Fruit fly (Drosophila melanogaster): Measurements from ENCODE around the gene wam.

Gene wam

dm6 chr3R:23314332-23314731 lies 26.5 kb upstream of the wam start:
- no peak for TF ChIP-seq fru (GFP tag; optimal IDR thresholded peaks at IDR 0.05)
- no peak for TF ChIP-seq dsf (GFP tag; optimal IDR thresholded peaks at IDR 0.05; ENCODE audit: borderline replicate concordance)
- TF ChIP-seq jim (GFP tag; optimal IDR thresholded peaks at IDR 0.05): peak; percentile 27
- TF ChIP-seq br (GFP tag; optimal IDR thresholded peaks at IDR 0.05): no peak
- TF ChIP-seq N (GFP tag; optimal IDR thresholded peaks at IDR 0.05): no peak
- no peak for TF ChIP-seq woc (GFP tag; optimal IDR thresholded peaks at IDR 0.05)
- no peak for TF ChIP-seq tai (GFP tag; optimal IDR thresholded peaks at IDR 0.05)
- peak; percentile 14 for TF ChIP-seq HLH106 (tag; optimal IDR thresholded peaks at IDR 0.05)
- no peak for TF ChIP-seq Mio (GFP tag; optimal IDR thresholded peaks at IDR 0.05)
- TF ChIP-seq dl (GFP tag; optimal IDR thresholded peaks at IDR 0.05; ENCODE audit: insufficient read depth in 1 of 2, partially characterized antibody in 2 of 2): peak; percentile 60 to 67
- TF ChIP-seq Vsx2 (GFP tag; optimal IDR thresholded peaks at IDR 0.05; ENCODE audit: partially characterized antibody): peak; percentile 1
- no peak for TF ChIP-seq foxo (GFP tag; optimal IDR thresholded peaks at IDR 0.05)
- no peak for TF ChIP-seq dmrt93B (GFP tag; optimal IDR thresholded peaks at IDR 0.05)
- peak; percentile 45 for TF ChIP-seq Sp1 (GFP tag; optimal IDR thresholded peaks at IDR 0.05)
- peak; percentile 76 for TF ChIP-seq Dif (GFP tag; optimal IDR thresholded peaks at IDR 0.05; ENCODE audit: partially characterized antibody)
- peak; percentile 24 for TF ChIP-seq psq (GFP tag; optimal IDR thresholded peaks at IDR 0.05)

- no peak for TF ChIP-seq psq (GFP tag; optimal IDR thresholded peaks at IDR 0.05)
- no peak for TF ChIP-seq brk (GFP tag; optimal IDR thresholded peaks at IDR 0.05)
- TF ChIP-seq Sp1 (GFP tag; optimal IDR thresholded peaks at IDR 0.05): no peak
- TF ChIP-seq sv (GFP tag; optimal IDR thresholded peaks at IDR 0.05): no peak
- no peak for TF ChIP-seq Hr83 (GFP tag; optimal IDR thresholded peaks at IDR 0.05; ENCODE audit: poor library complexity, severe bottlenecking)
- no peak for TF ChIP-seq ey (GFP tag; optimal IDR thresholded peaks at IDR 0.05)
- TF ChIP-seq OdsH (GFP tag; optimal IDR thresholded peaks at IDR 0.05): no peak
- no peak for TF ChIP-seq br (GFP tag; optimal IDR thresholded peaks at IDR 0.05)
- no peak for TF ChIP-seq Dif (GFP tag; optimal IDR thresholded peaks at IDR 0.05; ENCODE audit: partially characterized antibody)
- TF ChIP-seq Dfd (GFP tag; optimal IDR thresholded peaks at IDR 0.05): no peak
- TF ChIP-seq CrebA (GFP tag; optimal IDR thresholded peaks at IDR 0.05; ENCODE audit: borderline replicate concordance): no peak
- no peak for TF ChIP-seq dl (GFP tag; optimal IDR thresholded peaks at IDR 0.05; ENCODE audit: insufficient read depth in 1 of 2, partially characterized antibody in 2 of 2)
- no peak for TF ChIP-seq CG9705 (GFP tag; optimal IDR thresholded peaks at IDR 0.05)
- TF ChIP-seq pan (optimal IDR thresholded peaks at IDR 0.05): no peak
- TF ChIP-seq HLH106 (tag; optimal IDR thresholded peaks at IDR 0.05): no peak
- TF ChIP-seq lola (GFP tag; optimal IDR thresholded peaks at IDR 0.05): no peak
Observed at dm6 chr3R:23312796-23313195, 24.9 kb upstream of the wam start.

- TF ChIP-seq Vsx2 (GFP tag; optimal IDR thresholded peaks at IDR 0.05; ENCODE audit: partially characterized antibody) (no peak), Myc (optimal IDR thresholded peaks at IDR 0.05) (no peak)
Observed at dm6 chr3R:23310151-23310550, 22.3 kb upstream of the wam start.

- TF ChIP-seq sage (GFP tag; optimal IDR thresholded peaks at IDR 0.05) (no peak), sv (GFP tag; optimal IDR thresholded peaks at IDR 0.05) (no peak), Hr83 (GFP tag; optimal IDR thresholded peaks at IDR 0.05; ENCODE audit: poor library complexity, severe bottlenecking) (no peak)
Observed at dm6 chr3R:23309690-23310089, 21.8 kb upstream of the wam start.

dm6 chr3R:23306828-23307227 lies 19.0 kb upstream of the wam start:
- TF ChIP-seq br (GFP tag; optimal IDR thresholded peaks at IDR 0.05) (no peak), Dfd (GFP tag; optimal IDR thresholded peaks at IDR 0.05) (peak; percentile 70), N (GFP tag; optimal IDR thresholded peaks at IDR 0.05) (peak; percentile 20), Vsx2 (GFP tag; optimal IDR thresholded peaks at IDR 0.05; ENCODE audit: partially characterized antibody) (no peak), Hr78 (GFP tag; optimal IDR thresholded peaks at IDR 0.05) (no peak)

dm6 chr3R:23303297-23303696 lies 15.4 kb upstream of the wam start:
- TF ChIP-seq Sp1 (GFP tag; optimal IDR thresholded peaks at IDR 0.05) (no peak), Hr78 (GFP tag; optimal IDR thresholded peaks at IDR 0.05) (no peak), foxo (GFP tag; optimal IDR thresholded peaks at IDR 0.05) (no peak), CrebA (GFP tag; optimal IDR thresholded peaks at IDR 0.05; ENCODE audit: borderline replicate concordance) (no peak), h (GFP tag; optimal IDR thresholded peaks at IDR 0.05) (no peak), ey (GFP tag; optimal IDR thresholded peaks at IDR 0.05) (no peak), dl (GFP tag; optimal IDR thresholded peaks at IDR 0.05; ENCODE audit: insufficient read depth in 1 of 2, partially characterized antibody in 2 of 2) (no peak), GATAd (GFP tag; optimal IDR thresholded peaks at IDR 0.05) (no peak), rgr (GFP tag; optimal IDR thresholded peaks at IDR 0.05) (no peak), OdsH (GFP tag; optimal IDR thresholded peaks at IDR 0.05) (no peak), psq (GFP tag; optimal IDR thresholded peaks at IDR 0.05) (no peak), N (GFP tag; optimal IDR thresholded peaks at IDR 0.05) (no peak), fru (GFP tag; optimal IDR thresholded peaks at IDR 0.05) (no peak), Hnf4 (GFP tag; optimal IDR thresholded peaks at IDR 0.05) (no peak), tai (GFP tag; optimal IDR thresholded peaks at IDR 0.05) (no peak), dmrt93B (GFP tag; optimal IDR thresholded peaks at IDR 0.05) (no peak)
